Worm (Caenorhabditis elegans) whole organism, L3 larva: ENCODE results near the gene C07A12.7.

Experiments used
- egl-27 ChIP-seq: sonication (generic microtip); optimal IDR thresholded peaks from 4 replicates; lab custom pipeline; 2017; ENCODE audit warnings: missing biosample characterization, missing genetic modification reagents, missing genetic modification characterization
- nhr-67 ChIP-seq: fragments of 150-350 bp; optimal IDR thresholded peaks from 2 replicates; lab custom pipeline; 2014; ENCODE audit warnings: missing biosample characterization, missing genetic modification characterization
- tbx-2 ChIP-seq: sonication (generic microtip); optimal IDR thresholded peaks from 2 replicates; lab custom pipeline; 2016; ENCODE audit warnings: mild to moderate bottlenecking, missing genetic modification characterization, missing compliant biosample characterization

Gene C07A12.7

DNA sequence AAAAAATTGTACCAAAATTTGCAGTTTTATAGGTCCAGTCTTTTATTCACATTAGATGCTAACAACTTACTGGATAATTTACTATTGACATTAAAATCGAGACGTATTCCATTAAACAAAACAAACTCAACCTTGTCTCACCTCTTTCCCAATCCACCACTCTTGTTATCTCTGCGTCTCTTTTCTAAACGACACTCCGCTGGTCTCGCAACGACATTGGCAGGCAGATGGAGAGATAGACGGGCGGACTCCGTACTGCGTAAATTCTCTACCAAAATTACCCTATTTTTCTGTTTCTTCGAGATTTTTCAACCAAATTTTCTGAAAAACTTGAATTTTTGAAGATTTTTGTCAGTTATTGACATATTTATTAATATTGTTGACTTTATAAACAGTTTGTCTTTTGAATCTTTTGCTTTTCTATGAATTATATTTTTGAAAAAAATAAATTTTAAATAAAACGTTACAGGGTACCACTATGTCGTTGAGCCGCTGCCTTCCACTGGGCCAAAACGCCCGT lies 52.6 kb downstream of the C07A12.7 start, which contains the start of gene asb-2 (continued):
- TF ChIP-seq tbx-2: peak; percentile 42
- TF ChIP-seq egl-27 (tag; lab: Kevin White, UChicago): no peak
- no peak for TF ChIP-seq nhr-67 (tag; lab: Kevin White, UChicago)
- TF ChIP-seq, all 47 proteins: peak for 25
